Worm (Caenorhabditis elegans) whole organism, late embryonic: ENCODE measurements around the gene C43H6.12.

Experiments used
- C08G9.2 ChIP-seq: sonication (generic microtip); optimal IDR thresholded peaks from 2 replicates; lab custom pipeline; 2016; ENCODE audit warnings: mild to moderate bottlenecking, missing genetic modification characterization, moderate library complexity, missing compliant biosample characterization
- K02D7.2 ChIP-seq: sonication (generic microtip); optimal IDR thresholded peaks from 2 replicates; lab custom pipeline; 2017; ENCODE audit warnings: mild to moderate bottlenecking, missing genetic modification characterization, missing compliant biosample characterization
- K09A11.1 ChIP-seq: sonication (generic microtip); optimal IDR thresholded peaks from 2 replicates; lab custom pipeline; 2017; ENCODE audit warnings: antibody characterized with exemption, mild to moderate bottlenecking, missing genetic modification characterization, missing compliant biosample characterization; ENCODE audit not compliant: insufficient read depth
- Y22D7AL.16 ChIP-seq: sonication (generic microtip); optimal IDR thresholded peaks from 2 replicates; lab custom pipeline; 2016; ENCODE audit warnings: missing genetic modification characterization, missing compliant biosample characterization
- ahr-1 ChIP-seq: sonication (generic microtip); optimal IDR thresholded peaks from 2 replicates; lab custom pipeline; 2016; ENCODE audit warnings: missing genetic modification characterization, missing compliant biosample characterization
- ama-1 ChIP-seq: fragments of 150-350 bp; optimal IDR thresholded peaks from 2 replicates; lab custom pipeline; 2014
- ceh-19 ChIP-seq: fragments of 200-800 bp; sonication (Bioruptor generic); optimal IDR thresholded peaks from 2 replicates; lab custom pipeline; 2018; ENCODE audit warnings: mild to moderate bottlenecking, missing genetic modification characterization, missing compliant biosample characterization
- ceh-2 ChIP-seq: sonication (generic microtip); optimal IDR thresholded peaks from 2 replicates; lab custom pipeline; 2016; ENCODE audit warnings: missing genotype, missing genetic modification characterization, missing compliant biosample characterization
- ceh-22 ChIP-seq: sonication (generic microtip); optimal IDR thresholded peaks from 2 replicates; lab custom pipeline; 2017; ENCODE audit warnings: missing biosample characterization, missing genetic modification characterization
- ceh-30 ChIP-seq: fragments of 150-350 bp; optimal IDR thresholded peaks from 2 replicates; lab custom pipeline; 2014; ENCODE audit warnings: missing biosample characterization, missing genetic modification characterization
- ceh-31 ChIP-seq: sonication (generic microtip); optimal IDR thresholded peaks from 2 replicates; lab custom pipeline; 2016; ENCODE audit warnings: missing genetic modification characterization, missing compliant biosample characterization
- ceh-34 ChIP-seq: sonication (generic microtip); optimal IDR thresholded peaks from 2 replicates; lab custom pipeline; 2016; ENCODE audit warnings: mild to moderate bottlenecking, missing genetic modification characterization, missing compliant biosample characterization
- ceh-45 ChIP-seq: fragments of 200-800 bp; sonication (Bioruptor generic); IDR thresholded peaks from 2 replicates; pipeline ENCODE4 v1.3.6; 2022; ENCODE audit warnings: missing genetic modification reagents, missing genetic modification characterization, missing compliant biosample characterization
- ceh-48 ChIP-seq: sonication (generic microtip); optimal IDR thresholded peaks from 2 replicates; lab custom pipeline; 2016; ENCODE audit warnings: missing genetic modification characterization, inconsistent platforms, missing compliant biosample characterization
- ceh-6 ChIP-seq: fragments of 200-800 bp; sonication (Bioruptor generic); optimal IDR thresholded peaks from 2 replicates; lab custom pipeline; 2018; ENCODE audit warnings: mild to moderate bottlenecking, missing genetic modification characterization, missing compliant biosample characterization
- ceh-9 ChIP-seq: sonication (generic microtip); optimal IDR thresholded peaks from 2 replicates; lab custom pipeline; 2016; ENCODE audit warnings: mild to moderate bottlenecking, missing genetic modification characterization, inconsistent platforms, missing compliant biosample characterization
- dmd-4 ChIP-seq: sonication (generic microtip); optimal IDR thresholded peaks from 2 replicates; lab custom pipeline; 2016; ENCODE audit warnings: borderline replicate concordance, missing genetic modification characterization, missing compliant biosample characterization
- elt-2 ChIP-seq: sonication (generic microtip); optimal IDR thresholded peaks from 2 replicates; lab custom pipeline; 2016; ENCODE audit warnings: missing genetic modification reagents, missing genetic modification characterization, missing compliant biosample characterization
- elt-4 ChIP-seq: sonication (generic microtip); optimal IDR thresholded peaks from 2 replicates; lab custom pipeline; 2016; ENCODE audit warnings: missing genetic modification characterization, missing compliant biosample characterization
- ets-4 ChIP-seq: sonication (generic microtip); optimal IDR thresholded peaks from 2 replicates; lab custom pipeline; 2016; ENCODE audit warnings: missing genetic modification characterization, missing compliant biosample characterization
- fax-1 ChIP-seq: sonication (generic microtip); optimal IDR thresholded peaks from 2 replicates; lab custom pipeline; 2016; ENCODE audit warnings: missing genotype, missing genetic modification characterization, missing compliant biosample characterization
- hlh-30 ChIP-seq: sonication (generic microtip); optimal IDR thresholded peaks from 2 replicates; lab custom pipeline; 2017; ENCODE audit warnings: antibody characterized with exemption, missing genetic modification characterization, missing compliant biosample characterization; ENCODE audit not compliant: insufficient read depth
- hlh-8 ChIP-seq: sonication (generic microtip); optimal IDR thresholded peaks from 2 replicates; lab custom pipeline; 2016; ENCODE audit warnings: missing genotype, missing genetic modification characterization, missing compliant biosample characterization
- lim-6 ChIP-seq: sonication (generic microtip); optimal IDR thresholded peaks from 2 replicates; lab custom pipeline; 2016; ENCODE audit warnings: missing genetic modification characterization, missing compliant biosample characterization
- lin-11 ChIP-seq: fragments of 200-800 bp; sonication (Bioruptor generic); optimal IDR thresholded peaks from 2 replicates; lab custom pipeline; 2018; ENCODE audit warnings: mild to moderate bottlenecking, missing genetic modification characterization, missing compliant biosample characterization
- nfya-1 ChIP-seq: sonication (generic microtip); optimal IDR thresholded peaks from 2 replicates; lab custom pipeline; 2017; ENCODE audit warnings: missing genetic modification characterization, mild to moderate bottlenecking, missing compliant biosample characterization, antibody characterized with exemption, moderate library complexity
- nhr-11 ChIP-seq: fragments of 150-350 bp; optimal IDR thresholded peaks from 2 replicates; lab custom pipeline; 2014; ENCODE audit warnings: missing biosample characterization, missing genetic modification characterization
- nhr-232 ChIP-seq: sonication (generic microtip); optimal IDR thresholded peaks from 2 replicates; lab custom pipeline; 2016; ENCODE audit warnings: missing genetic modification characterization, missing compliant biosample characterization
- odd-2 ChIP-seq: sonication (generic microtip); optimal IDR thresholded peaks from 2 replicates; lab custom pipeline; 2017; ENCODE audit warnings: antibody characterized with exemption, mild to moderate bottlenecking, missing genetic modification characterization, missing compliant biosample characterization
- pag-3 ChIP-seq: sonication (generic microtip); optimal IDR thresholded peaks from 2 replicates; lab custom pipeline; 2016; ENCODE audit warnings: missing compliant biosample characterization, missing genetic modification characterization, borderline replicate concordance
- pha-2 ChIP-seq: sonication (generic microtip); optimal IDR thresholded peaks from 2 replicates; lab custom pipeline; 2017; ENCODE audit warnings: mild to moderate bottlenecking, missing genetic modification characterization, missing compliant biosample characterization
- pha-4 ChIP-seq: fragments of 150-350 bp; optimal IDR thresholded peaks from 2 replicates; lab custom pipeline; 2018; ENCODE audit warnings: missing biosample characterization, missing genetic modification reagents, missing genetic modification characterization
- pqm-1 ChIP-seq: sonication (generic microtip); optimal IDR thresholded peaks from 2 replicates; lab custom pipeline; 2016; ENCODE audit warnings: missing genetic modification characterization, missing compliant biosample characterization
- sox-4 ChIP-seq: sonication (generic microtip); optimal IDR thresholded peaks from 2 replicates; lab custom pipeline; 2017; ENCODE audit warnings: mild to moderate bottlenecking, missing genetic modification characterization, inconsistent platforms, missing compliant biosample characterization
- ttx-3 ChIP-seq: sonication (generic microtip); optimal IDR thresholded peaks from 2 replicates; lab custom pipeline; 2016; ENCODE audit warnings: missing genetic modification reagents, missing genetic modification characterization, missing compliant biosample characterization
- unc-86 ChIP-seq: sonication (generic microtip); optimal IDR thresholded peaks from 2 replicates; lab custom pipeline; 2016; ENCODE audit warnings: missing genetic modification characterization, missing compliant biosample characterization

The C43H6.12 gene

ce11 chrX:2439309-2439708 is 29.9 kb downstream of the C43H6.12 start:
- TF ChIP-seq nfya-1 (tag; lab: Kevin White, UChicago) (peak; percentile 3), dmd-4 (no peak), ceh-31 (tag; lab: Kevin White, UChicago) (peak; percentile 3), ceh-2 (tag; lab: Kevin White, UChicago) (no peak), ttx-3 (tag; lab: Kevin White, UChicago) (no peak), nhr-11 (tag; lab: Kevin White, UChicago) (no peak), ceh-48 (peak; percentile 72), hlh-30 (tag; lab: Kevin White, UChicago) (peak; percentile 44)

- TF ChIP-seq odd-2 (tag; lab: Kevin White, UChicago) (no peak), elt-2 (tag; lab: Kevin White, UChicago) (peak; percentile 38), K02D7.2 (no peak), hlh-8 (tag; lab: Kevin White, UChicago) (no peak), ets-4 (tag; lab: Kevin White, UChicago) (no peak), elt-4 (tag; lab: Kevin White, UChicago) (no peak), ceh-30 (tag; lab: Kevin White, UChicago) (no peak)
- TF ChIP-seq, all 69 proteins: peak for 1
Observed at ce11 chrX:2439728-2440127, 30.3 kb downstream of the C43H6.12 start.

ce11 chrX:2441163-2441562 is 31.8 kb downstream of the C43H6.12 start:
- TF ChIP-seq ahr-1 (tag; lab: Kevin White, UChicago) = no peak
- TF ChIP-seq hlh-8 (tag; lab: Kevin White, UChicago) = no peak
- TF ChIP-seq lim-6 (tag; lab: Kevin White, UChicago) = no peak
- TF ChIP-seq unc-86 (tag; lab: Kevin White, UChicago) = no peak
- no peak for TF ChIP-seq ceh-9 (tag; lab: Kevin White, UChicago)
- TF ChIP-seq, all 69 proteins: peak for 0

ce11 chrX:2443304-2443703 is 33.9 kb downstream of the C43H6.12 start, which contains the start of gene T07D1.3:
TSS of gene T07D1.3 (minus strand) at chrX:2443404.
- TF ChIP-seq fax-1 (tag; lab: Kevin White, UChicago) = no peak
- TF ChIP-seq pha-2 (tag; lab: Kevin White, UChicago) = no peak
- TF ChIP-seq lin-11 (tag; lab: Kevin White, UChicago) = no peak
- no peak for TF ChIP-seq pha-4
- no peak for TF ChIP-seq K09A11.1 (tag; lab: Kevin White, UChicago)
- no peak for TF ChIP-seq ceh-6
- no peak for TF ChIP-seq nhr-232 (tag; lab: Kevin White, UChicago)
- no peak for TF ChIP-seq sox-4 (tag; lab: Kevin White, UChicago)

ce11 chrX:2446185-2446584 is 36.8 kb downstream of the C43H6.12 start:
- TF ChIP-seq ceh-9 (tag; lab: Kevin White, UChicago) (no peak), pag-3 (tag; lab: Kevin White, UChicago) (no peak), pqm-1 (tag; lab: Kevin White, UChicago) (no peak), ceh-22 (tag; lab: Kevin White, UChicago) (no peak), unc-86 (tag; lab: Kevin White, UChicago) (no peak), elt-2 (tag; lab: Kevin White, UChicago) (no peak), Y22D7AL.16 (no peak), nhr-11 (tag; lab: Kevin White, UChicago) (no peak), ama-1 (lab: Kevin White, UChicago) (no peak), C08G9.2 (tag; lab: Kevin White, UChicago) (no peak)

ce11 chrX:2447214-2447613 is 37.8 kb downstream of the C43H6.12 start:
- TF ChIP-seq ahr-1 (tag; lab: Kevin White, UChicago) = no peak
- TF ChIP-seq sox-4 (tag; lab: Kevin White, UChicago) = no peak
- TF ChIP-seq pag-3 (tag; lab: Kevin White, UChicago) = no peak
- no peak for TF ChIP-seq ceh-19 (GFP tag; lab: Kevin White, UChicago)
- no peak for TF ChIP-seq pha-4
- no peak for TF ChIP-seq ceh-45 (GFP tag; lab: Robert Waterston, UW)
- TF ChIP-seq lin-11 (tag; lab: Kevin White, UChicago) = no peak
- no peak for TF ChIP-seq ceh-34 (tag; lab: Kevin White, UChicago)
- no peak for TF ChIP-seq Y22D7AL.16
